Fruit fly (Drosophila melanogaster): ENCODE data around the gene Alp10.

Alp10 gene

DNA sequence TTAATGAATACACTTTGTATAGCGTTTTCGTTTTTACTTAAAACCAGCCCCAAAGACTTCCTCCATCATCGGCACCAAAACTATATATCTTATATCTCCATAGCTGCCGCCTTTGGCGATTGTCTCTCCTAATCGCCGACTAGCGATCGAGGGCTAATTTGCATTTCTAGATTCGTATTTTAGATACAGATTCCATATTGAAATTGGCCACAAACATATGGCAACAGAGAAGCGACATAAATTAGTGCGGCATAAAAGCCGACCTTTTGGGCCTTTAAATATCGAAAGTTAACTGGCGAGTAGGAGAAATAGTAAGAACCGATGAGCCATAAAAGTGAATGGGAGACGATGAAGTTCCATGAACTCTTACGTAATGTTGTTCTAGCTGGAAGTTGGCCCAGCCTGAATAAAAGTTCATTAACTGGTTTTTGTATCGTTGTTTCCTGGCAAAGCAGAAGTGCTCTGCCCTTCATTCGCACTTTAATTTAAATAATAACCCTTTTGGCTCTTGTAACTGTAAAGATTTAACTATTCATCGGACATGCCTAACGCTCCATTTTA, 46.5 kb downstream of the Alp10 start:
- no peak for TF ChIP-seq toe (GFP tag; optimal IDR thresholded peaks at IDR 0.05)
- no peak for TF ChIP-seq bab1 (GFP tag; optimal IDR thresholded peaks at IDR 0.05)
- TF ChIP-seq Hr96 (GFP tag; optimal IDR thresholded peaks at IDR 0.05) = no peak
- no peak for TF ChIP-seq CG14711 (tag; optimal IDR thresholded peaks at IDR 0.05)
- TF ChIP-seq CG33017 (tag; optimal IDR thresholded peaks at IDR 0.05) = no peak
- TF ChIP-seq pad (GFP tag; optimal IDR thresholded peaks at IDR 0.05) = no peak
- no peak for TF ChIP-seq Mnt (GFP tag; optimal IDR thresholded peaks at IDR 0.05)
- TF ChIP-seq cic (GFP tag; optimal IDR thresholded peaks at IDR 0.05) = no peak
- TF ChIP-seq tj (GFP tag; optimal IDR thresholded peaks at IDR 0.05) = no peak
- TF ChIP-seq CG7101 (tag; optimal IDR thresholded peaks at IDR 0.05) = no peak

DNA sequence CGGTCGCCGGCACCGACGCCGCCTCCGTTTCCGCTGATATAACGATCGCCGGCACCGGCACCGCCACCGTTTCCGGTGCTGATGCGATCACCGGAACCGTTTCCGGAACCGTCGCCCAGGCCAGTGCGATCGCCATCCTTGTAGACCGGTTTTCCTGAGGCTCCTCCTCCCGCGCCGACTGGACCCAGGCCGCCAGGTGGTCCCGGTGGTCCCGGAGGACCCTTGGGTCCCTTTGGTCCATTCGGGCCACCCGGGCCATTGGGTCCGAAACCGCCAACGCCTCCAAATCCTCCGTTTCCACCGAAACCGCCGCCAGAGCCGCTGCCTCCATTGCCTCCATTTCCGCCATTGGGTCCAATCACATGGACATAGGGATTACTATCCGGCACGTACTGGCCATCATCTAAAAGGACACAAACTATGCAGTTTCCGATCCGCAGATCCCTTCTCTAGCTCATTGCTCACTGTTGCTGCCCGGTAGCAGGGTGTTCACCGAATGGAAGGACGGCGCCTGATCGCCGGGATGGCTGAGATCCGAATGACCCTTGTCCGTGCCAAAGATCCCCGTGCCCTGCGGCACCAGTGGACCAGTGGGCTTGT, 52.2 kb downstream of the Alp10 start:
- no peak for TF ChIP-seq cic (GFP tag; optimal IDR thresholded peaks at IDR 0.05)
- TF ChIP-seq Crg-1 (GFP tag; optimal IDR thresholded peaks at IDR 0.05) = no peak
- no peak for TF ChIP-seq bab1 (GFP tag; optimal IDR thresholded peaks at IDR 0.05)
- TF ChIP-seq CG7101 (tag; optimal IDR thresholded peaks at IDR 0.05) = no peak
- TF ChIP-seq pad (GFP tag; optimal IDR thresholded peaks at IDR 0.05) = no peak
- TF ChIP-seq cnc (optimal IDR thresholded peaks at IDR 0.05) = no peak
- no peak for TF ChIP-seq CG12768 (GFP tag; optimal IDR thresholded peaks at IDR 0.05)
- TF ChIP-seq CG14711 (tag; optimal IDR thresholded peaks at IDR 0.05) = no peak
- TF ChIP-seq CG33017 (tag; optimal IDR thresholded peaks at IDR 0.05) = no peak
- no peak for TF ChIP-seq CG7045 (GFP tag; optimal IDR thresholded peaks at IDR 0.05)
- TF ChIP-seq CG5204 (GFP tag; optimal IDR thresholded peaks at IDR 0.05) = no peak
- no peak for TF ChIP-seq toe (GFP tag; optimal IDR thresholded peaks at IDR 0.05)
- TF ChIP-seq CG1620 (GFP tag; optimal IDR thresholded peaks at IDR 0.05) = no peak
- TF ChIP-seq kay (GFP tag; ENCODE audit: borderline replicate concordance) = no peak

Data from whole organism, adult.